Fruit fly (Drosophila melanogaster): ENCODE data around the gene NimC2.
A peak's percentile ranks its signal among the peaks of the same experiment; 100 is the strongest.

Gene NimC2

DNA sequence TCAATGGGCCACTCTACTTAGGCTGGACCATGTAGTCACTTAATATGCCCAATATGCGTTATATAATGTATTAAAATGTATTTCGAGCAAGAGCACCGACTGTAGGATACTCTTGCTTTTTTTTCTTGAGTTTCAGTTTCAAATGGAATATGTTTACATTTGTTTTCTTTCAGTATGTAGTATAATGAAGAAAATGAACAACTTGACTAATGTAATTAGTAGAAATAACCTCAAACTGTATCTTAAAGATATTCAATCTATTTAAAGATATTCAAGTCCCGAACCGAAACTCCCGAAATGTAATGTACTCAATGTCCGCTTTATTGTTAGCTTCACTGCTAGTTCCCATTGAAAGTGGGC lies 44.8 kb downstream of the NimC2 start:
- TF ChIP-seq fru (GFP tag; optimal IDR thresholded peaks at IDR 0.05) (no peak), dl (GFP tag; optimal IDR thresholded peaks at IDR 0.05; ENCODE audit: insufficient read depth in 1 of 2, partially characterized antibody in 2 of 2) (no peak), Sp1 (GFP tag; optimal IDR thresholded peaks at IDR 0.05) (no peak), GATAd (GFP tag; optimal IDR thresholded peaks at IDR 0.05) (no peak), brk (GFP tag; optimal IDR thresholded peaks at IDR 0.05) (no peak), ey (GFP tag; optimal IDR thresholded peaks at IDR 0.05) (no peak), Rel (GFP tag; optimal IDR thresholded peaks at IDR 0.05) (no peak), Rel (tag; optimal IDR thresholded peaks at IDR 0.05) (no peak), Dif (GFP tag; optimal IDR thresholded peaks at IDR 0.05; ENCODE audit: partially characterized antibody) (no peak), Hr83 (GFP tag; optimal IDR thresholded peaks at IDR 0.05; ENCODE audit: poor library complexity, severe bottlenecking) (no peak), Jra (GFP tag; optimal IDR thresholded peaks at IDR 0.05) (no peak), Hnf4 (GFP tag; optimal IDR thresholded peaks at IDR 0.05) (no peak)

DNA sequence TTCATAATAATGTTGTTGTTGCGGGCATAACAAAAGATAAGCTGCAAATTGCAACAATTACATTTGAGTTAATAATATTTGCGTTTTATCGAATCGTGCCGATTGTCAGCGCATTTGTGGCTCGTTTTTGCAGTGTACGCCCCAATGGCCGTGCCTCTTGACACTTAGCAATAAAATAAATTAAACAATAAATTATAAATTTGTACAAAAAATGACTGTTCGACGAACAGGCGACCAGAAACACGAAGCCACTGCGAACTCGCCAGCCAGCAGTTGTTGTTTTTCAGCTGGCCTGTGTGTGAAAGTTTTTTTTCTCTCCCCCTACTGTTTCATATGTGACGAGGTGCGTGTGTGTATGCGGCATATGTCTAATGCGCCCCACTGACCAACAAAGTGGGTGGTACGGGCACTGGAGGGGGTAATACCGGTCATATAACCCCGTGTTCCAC lies 45.6 kb downstream of the NimC2 start:
- TF ChIP-seq HLH106 (tag; optimal IDR thresholded peaks at IDR 0.05) (no peak), Vsx2 (GFP tag; optimal IDR thresholded peaks at IDR 0.05; ENCODE audit: partially characterized antibody) (peak; percentile 38)

- TF ChIP-seq usp (GFP tag; optimal IDR thresholded peaks at IDR 0.05): no peak
- no peak for TF ChIP-seq Hnf4 (GFP tag; optimal IDR thresholded peaks at IDR 0.05)
- no peak for TF ChIP-seq Hr78 (GFP tag; optimal IDR thresholded peaks at IDR 0.05)
- no peak for TF ChIP-seq CrebA (GFP tag; optimal IDR thresholded peaks at IDR 0.05; ENCODE audit: borderline replicate concordance)
- no peak for TF ChIP-seq dmrt93B (GFP tag; optimal IDR thresholded peaks at IDR 0.05)
- TF ChIP-seq br (GFP tag; optimal IDR thresholded peaks at IDR 0.05): no peak
- no peak for TF ChIP-seq jim (GFP tag; optimal IDR thresholded peaks at IDR 0.05)
- no peak for TF ChIP-seq h (GFP tag; optimal IDR thresholded peaks at IDR 0.05)
- no peak for TF ChIP-seq tai (GFP tag; optimal IDR thresholded peaks at IDR 0.05)
- TF ChIP-seq fru (GFP tag; optimal IDR thresholded peaks at IDR 0.05): no peak
- TF ChIP-seq GATAd (GFP tag; optimal IDR thresholded peaks at IDR 0.05): no peak
- no peak for TF ChIP-seq dsf (GFP tag; optimal IDR thresholded peaks at IDR 0.05; ENCODE audit: borderline replicate concordance)
Observed at dm6 chr2L:14026778-14027177, 46.9 kb downstream of the NimC2 start, which contains the start of gene hll. TSS of gene hll (plus strand) at chr2L:14027001.

DNA sequence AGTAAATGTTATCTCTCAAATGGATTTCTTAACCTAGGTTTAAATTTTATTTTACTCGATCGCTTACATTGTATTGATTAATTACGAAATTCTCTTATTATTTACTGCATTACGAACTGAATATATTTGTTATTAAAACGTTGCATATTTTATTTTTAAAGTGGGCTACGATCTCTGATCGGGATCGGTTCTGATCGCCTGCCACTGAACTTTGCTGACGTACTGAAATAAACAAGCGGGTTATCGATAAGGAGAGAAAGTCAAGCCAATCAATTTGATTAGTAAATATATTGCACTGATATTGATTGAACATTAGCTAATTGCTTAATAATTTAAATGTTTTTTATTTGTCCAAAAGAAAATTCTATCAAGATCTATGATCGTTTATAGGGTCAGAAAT lies 49.3 kb downstream of the NimC2 start:
- no peak for TF ChIP-seq h (GFP tag; optimal IDR thresholded peaks at IDR 0.05)
- TF ChIP-seq woc (GFP tag; optimal IDR thresholded peaks at IDR 0.05): no peak
- TF ChIP-seq fru (GFP tag; optimal IDR thresholded peaks at IDR 0.05): no peak
- no peak for TF ChIP-seq Abd-B (GFP tag; optimal IDR thresholded peaks at IDR 0.05)
- no peak for TF ChIP-seq usp (GFP tag; optimal IDR thresholded peaks at IDR 0.05)

DNA sequence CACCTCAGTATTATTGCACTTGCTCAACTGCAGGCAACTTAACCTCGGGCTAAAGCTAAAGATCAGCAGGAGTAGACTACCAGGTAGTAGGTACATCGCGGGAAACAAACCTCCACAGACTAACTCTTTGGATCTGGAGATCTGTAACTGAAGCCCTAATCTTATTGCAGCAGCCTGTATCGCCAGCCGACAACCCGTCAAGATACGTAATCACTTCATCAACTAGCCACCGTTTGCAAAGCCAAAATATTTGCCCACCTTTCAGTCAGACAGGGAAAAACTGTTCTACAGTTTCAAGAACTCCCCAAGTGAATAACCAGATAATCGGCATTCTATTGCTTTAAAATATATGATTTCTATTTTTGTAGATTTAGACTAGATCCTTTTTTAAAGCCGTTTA lies 51.5 kb downstream of the NimC2 start, which contains the start of gene CG18095:
CG18095 (minus strand) TSS at position 101 of the 400 bp plus-strand sequence.
- TF ChIP-seq Hr78 (GFP tag; optimal IDR thresholded peaks at IDR 0.05) (no peak), CG9705 (GFP tag; optimal IDR thresholded peaks at IDR 0.05) (no peak), Rel (GFP tag; optimal IDR thresholded peaks at IDR 0.05) (no peak), Rel (tag; optimal IDR thresholded peaks at IDR 0.05) (no peak), Sp1 (GFP tag; optimal IDR thresholded peaks at IDR 0.05) (no peak), woc (GFP tag; optimal IDR thresholded peaks at IDR 0.05) (no peak), N (GFP tag; optimal IDR thresholded peaks at IDR 0.05) (no peak), br (GFP tag; optimal IDR thresholded peaks at IDR 0.05) (no peak), Dif (GFP tag; optimal IDR thresholded peaks at IDR 0.05; ENCODE audit: partially characterized antibody) (no peak), sv (GFP tag; optimal IDR thresholded peaks at IDR 0.05) (no peak), brk (GFP tag; optimal IDR thresholded peaks at IDR 0.05) (no peak)
